Worm (Caenorhabditis elegans): Measurements from ENCODE around the gene R01E6.2.

ce11 chrX:13583895-13584344 lies 17.6 kb upstream of the R01E6.2 start:
- no peak for TF ChIP-seq pha-4 (tag; optimal IDR thresholded peaks at IDR 0.05)
- TF ChIP-seq nhr-90 (tag; optimal IDR thresholded peaks at IDR 0.05) = no peak
- TF ChIP-seq cebp-1 (GFP tag; IDR thresholded peaks at IDR 0.05) = no peak
- no peak for TF ChIP-seq cebp-1 (tag; optimal IDR thresholded peaks at IDR 0.05)
- peak; percentile 38 for TF ChIP-seq mcd-1 (GFP tag; IDR thresholded peaks at IDR 0.05)
- TF ChIP-seq sptf-2 (GFP tag; optimal IDR thresholded peaks at IDR 0.05) = no peak
- TF ChIP-seq lin-35 (GFP tag; optimal IDR thresholded peaks at IDR 0.05) = no peak
- TF ChIP-seq mel-28 (tag; optimal IDR thresholded peaks at IDR 0.05; ENCODE audit: borderline replicate concordance) = no peak
- no peak for TF ChIP-seq unc-62 (GFP tag; optimal IDR thresholded peaks at IDR 0.05)
- no peak for TF ChIP-seq F57A8.1 (GFP tag; optimal IDR thresholded peaks at IDR 0.05)
